Worm (Caenorhabditis elegans): ENCODE results near the gene C14C11.2.

- TF ChIP-seq nfya-1 (tag; optimal IDR thresholded peaks at IDR 0.05; ENCODE audit: insufficient read depth) (no peak), zag-1 (tag; optimal IDR thresholded peaks at IDR 0.05) (no peak), fos-1 (tag; optimal IDR thresholded peaks at IDR 0.05) (no peak), nhr-67 (tag; optimal IDR thresholded peaks at IDR 0.05) (no peak), ZK546.5 (tag; optimal IDR thresholded peaks at IDR 0.05) (no peak), mdl-1 (tag; optimal IDR thresholded peaks at IDR 0.05) (no peak), nhr-77 (tag; optimal IDR thresholded peaks at IDR 0.05) (no peak), nhr-28 (tag; optimal IDR thresholded peaks at IDR 0.05) (no peak), snpc-4 (tag; optimal IDR thresholded peaks at IDR 0.05) (no peak), lin-39 (tag; optimal IDR thresholded peaks at IDR 0.05) (no peak)
Measured at ce11 chrV:5708331-5708730, 47.4 kb downstream of the C14C11.2 start.
